Worm (Caenorhabditis elegans) whole organism, L3 larva: Measurements from ENCODE around the gene spat-3.

Source experiments
- R02D3.7 ChIP-seq: fragments of 150-350 bp; optimal IDR thresholded peaks from 2 replicates; lab custom pipeline; 2014; ENCODE audit warnings: missing biosample characterization, missing genetic modification characterization
- ZK546.5 ChIP-seq: sonication (generic microtip); optimal IDR thresholded peaks from 2 replicates; lab custom pipeline; 2017; ENCODE audit warnings: missing biosample characterization, missing genetic modification characterization
- egl-27 ChIP-seq: sonication (generic microtip); optimal IDR thresholded peaks from 4 replicates; lab custom pipeline; 2017; ENCODE audit warnings: missing biosample characterization, missing genetic modification reagents, missing genetic modification characterization
- snpc-4 ChIP-seq: fragments of 150-350 bp; optimal IDR thresholded peaks from 2 replicates; lab custom pipeline; 2014; ENCODE audit warnings: missing biosample characterization, missing genetic modification characterization

- no peak for TF ChIP-seq R02D3.7
- no peak for TF ChIP-seq egl-27 (tag; lab: Kevin White, UChicago)
- TF ChIP-seq snpc-4 (tag; lab: Kevin White, UChicago), result no peak
- TF ChIP-seq ZK546.5 (tag; lab: Kevin White, UChicago), result no peak
Measured at ce11 chrX:4567110-4567509, 38.6 kb downstream of the spat-3 start.
